Fruit fly (Drosophila melanogaster) whole organism: Measurements from ENCODE around the gene CG32631.

ENCODE experiments used
- CG8478 ChIP-seq: fragments of >200 bp; optimal IDR thresholded peaks from 2 replicates; lab custom pipeline; 2018; ENCODE audit warnings: inconsistent platforms
- Dll ChIP-seq: fragments of >200 bp; optimal IDR thresholded peaks from 2 replicates; lab custom pipeline; 2017
- EcR ChIP-seq, 2 experiments: fragments of >200 bp; optimal IDR thresholded peaks; 2 replicates each; lab custom pipeline; 2017; ENCODE audit warnings: missing biosample characterization in 2 of 2, missing genetic modification characterization in 2 of 2, missing genetic modification reagents in 2 of 2
- pan ChIP-seq: fragments of >200 bp; optimal IDR thresholded peaks from 2 replicates; lab custom pipeline; 2017
- psq ChIP-seq: fragments of >200 bp; optimal IDR thresholded peaks from 2 replicates; lab custom pipeline; 2017
- usp ChIP-seq: fragments of >200 bp; optimal IDR thresholded peaks from 2 replicates; lab custom pipeline; 2017; ENCODE audit warnings: missing biosample characterization, missing genetic modification characterization, mixed read lengths

The CG32631 gene

DNA sequence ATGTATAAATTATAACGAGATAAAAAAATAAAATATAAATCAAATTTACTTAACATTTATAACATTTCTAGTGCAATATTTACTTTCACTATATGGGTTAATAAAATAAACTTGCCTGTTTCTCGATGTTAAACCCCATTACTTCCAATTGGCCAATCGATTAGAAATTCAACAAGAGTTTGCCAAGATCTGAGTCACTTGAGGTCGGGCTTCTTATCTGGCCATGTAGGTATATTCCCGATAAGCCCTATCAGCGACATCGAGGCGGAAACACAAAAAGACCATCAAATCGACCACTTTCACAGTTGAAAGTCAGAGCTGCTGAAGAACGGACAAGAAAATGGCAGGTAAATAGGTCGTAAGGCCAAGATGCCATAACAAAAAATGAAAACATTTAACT, 5.1 kb downstream of the CG32631 start, which contains the start of gene CG32633:
CG32633 (plus strand) TSS at position 301 of the 400 bp plus-strand sequence.
- TF ChIP-seq CG8478 (lab: Kevin White, UChicago) (no peak), psq (lab: Kevin White, UChicago) (no peak), usp (no peak), pan (no peak), EcR (GFP tag; optimal IDR thresholded peaks at IDR 0.05; lab: Kevin White, UChicago) (no peak), Dll (lab: Kevin White, UChicago) (no peak)

DNA sequence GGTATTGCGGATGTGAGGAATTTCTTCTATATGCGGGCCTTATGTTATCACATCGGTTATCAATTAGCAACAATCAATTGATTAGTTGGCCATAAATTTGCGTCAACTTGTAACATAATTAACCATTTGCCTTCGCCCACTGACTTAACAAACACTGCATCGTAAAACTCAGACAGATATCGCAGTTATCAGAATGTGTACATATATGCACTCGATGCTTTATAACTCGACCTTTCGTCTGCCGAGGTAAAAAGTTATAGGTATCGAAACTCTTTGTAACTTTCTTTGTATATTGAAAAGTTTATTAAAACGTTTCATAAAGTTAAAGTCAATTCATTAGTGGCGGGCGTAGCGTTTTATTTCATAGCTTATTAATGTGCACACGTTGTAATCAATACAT, 6.8 kb downstream of the CG32631 start:
- TF ChIP-seq usp (no peak), CG8478 (lab: Kevin White, UChicago) (no peak), EcR (GFP tag; optimal IDR thresholded peaks at IDR 0.05; lab: Kevin White, UChicago) (no peak)

DNA sequence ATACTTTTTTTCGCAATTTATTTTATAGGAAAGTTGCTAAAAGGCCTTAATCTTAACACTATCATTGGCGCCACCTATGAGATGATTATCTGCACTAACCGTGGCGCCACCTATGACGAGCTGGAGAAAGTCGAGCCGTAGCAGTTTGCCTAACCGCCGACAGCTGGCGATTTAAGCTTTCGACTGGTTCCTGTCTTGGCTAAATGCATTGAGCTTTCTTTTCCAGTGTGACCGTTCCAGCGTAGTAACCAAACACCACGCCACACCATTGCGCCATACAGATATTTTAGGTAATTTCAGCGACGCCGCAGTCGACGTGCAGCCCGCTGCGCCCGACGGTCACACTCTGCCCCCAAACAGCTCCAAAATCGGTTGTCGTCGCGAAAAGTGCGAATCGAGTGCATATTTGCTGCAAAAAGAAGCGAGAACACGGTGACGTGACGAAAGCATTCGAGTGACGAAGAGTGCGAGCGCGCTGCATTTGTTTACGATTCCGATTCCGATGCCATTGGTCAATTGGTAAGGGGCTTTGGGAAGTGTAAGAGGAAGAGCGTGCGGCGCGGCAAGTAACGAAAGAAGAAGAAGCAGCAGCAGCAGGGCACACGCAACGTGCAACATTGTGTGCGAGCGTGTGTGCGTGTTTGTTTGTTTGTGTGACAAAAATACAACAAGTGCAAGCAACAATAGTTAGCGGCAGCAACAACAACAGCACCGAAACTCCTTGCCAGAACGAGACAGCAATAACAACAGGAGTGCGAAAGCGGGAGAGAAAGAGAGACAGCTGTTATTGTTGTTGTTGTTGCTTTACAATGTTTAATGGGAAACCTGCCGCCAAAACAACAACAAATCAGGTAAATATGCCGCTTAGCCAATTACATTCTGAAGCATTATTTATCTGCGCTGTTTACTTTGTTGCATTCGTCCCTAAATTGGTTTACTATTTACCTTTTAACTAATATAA, 7.5 kb downstream of the CG32631 start, which contains the start of the genes CG46311 and Tpst:
CG46311 (plus strand) TSS at position 341 of the 961 bp plus-strand sequence.
Tpst (plus strand) TSS at position 341 of the 961 bp plus-strand sequence.
- no peak for TF ChIP-seq EcR (GFP tag; optimal IDR thresholded peaks at IDR 0.05; lab: Kevin White, UChicago)
- TF ChIP-seq psq (lab: Kevin White, UChicago): no peak
- TF ChIP-seq usp: no peak
- TF ChIP-seq CG8478 (lab: Kevin White, UChicago): no peak
- TF ChIP-seq pan: no peak
- TF ChIP-seq Dll (lab: Kevin White, UChicago): no peak

DNA sequence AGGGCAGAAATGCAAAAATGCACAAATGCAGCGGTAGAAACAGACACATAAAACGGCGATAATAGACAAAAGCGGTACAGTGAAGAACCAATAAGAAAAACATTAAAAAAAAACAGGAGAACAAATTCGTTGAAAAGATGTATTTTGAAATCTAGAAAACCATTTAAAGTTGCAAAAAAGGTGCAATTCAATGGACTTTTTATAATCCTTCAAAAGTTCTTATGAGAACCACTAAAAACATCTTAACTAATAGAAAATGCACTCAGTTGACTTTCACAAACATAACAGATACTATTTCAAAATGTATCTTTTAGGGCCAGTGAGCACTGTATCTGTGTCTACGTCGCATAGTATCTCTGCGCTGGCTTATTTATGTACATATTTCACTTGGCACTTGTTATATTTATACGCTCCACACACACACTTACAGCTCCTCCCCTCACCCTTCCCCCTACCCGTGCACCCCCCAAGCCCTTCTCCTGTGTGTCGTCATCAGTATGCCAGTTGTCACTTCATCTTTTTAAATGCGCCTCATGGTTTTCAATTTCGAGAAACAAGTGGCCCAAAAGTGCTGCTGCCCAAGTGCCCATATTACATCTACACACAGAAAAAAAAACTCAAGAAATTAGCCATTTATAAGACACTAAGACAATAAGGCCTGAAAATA, 9.4 kb downstream of the CG32631 start:
- TF ChIP-seq psq (lab: Kevin White, UChicago) (no peak), Dll (lab: Kevin White, UChicago) (no peak), pan (no peak), usp (no peak), EcR (GFP tag; optimal IDR thresholded peaks at IDR 0.05; lab: Kevin White, UChicago) (no peak), CG8478 (lab: Kevin White, UChicago) (no peak)

DNA sequence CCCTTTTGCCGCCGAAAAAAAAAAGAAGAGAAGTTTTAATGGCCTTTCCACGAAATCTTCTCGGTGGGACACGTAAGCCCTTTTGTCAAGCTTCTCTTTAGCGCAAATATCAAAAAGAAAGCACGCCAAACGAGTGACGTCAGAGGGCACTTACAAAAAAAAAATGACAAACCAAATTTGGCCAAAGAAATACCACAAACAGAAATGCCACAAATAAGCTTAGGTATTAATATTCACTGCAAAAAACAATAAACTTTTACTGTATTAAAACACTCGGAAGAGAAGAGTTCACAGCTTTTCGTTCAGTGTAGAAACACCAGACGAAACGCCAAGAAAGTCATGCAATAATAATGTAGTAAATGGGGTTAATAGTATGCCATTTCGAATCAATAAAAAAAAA, 11.9 kb downstream of the CG32631 start:
- TF ChIP-seq CG8478 (lab: Kevin White, UChicago) (no peak), Dll (lab: Kevin White, UChicago) (no peak), pan (no peak)

DNA sequence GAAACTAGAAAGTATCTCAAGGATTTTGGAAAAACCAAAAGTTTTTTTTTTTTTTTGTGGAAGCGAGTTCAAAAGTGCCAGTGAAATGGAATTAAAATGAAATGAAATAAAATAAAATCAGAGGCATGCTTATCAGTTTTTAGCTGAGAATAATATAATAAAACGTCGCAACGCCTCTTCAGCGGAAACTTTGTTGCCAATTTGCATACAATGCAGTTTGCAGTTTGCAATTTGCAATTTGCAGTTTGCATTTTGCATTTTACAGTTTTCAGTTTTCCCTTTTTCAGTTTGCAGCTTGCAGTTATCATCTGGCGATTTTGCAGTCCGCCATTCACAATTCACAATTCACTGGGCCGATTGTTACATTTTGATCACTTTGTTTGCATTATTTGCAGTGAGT, 12.6 kb downstream of the CG32631 start:
- TF ChIP-seq usp (no peak), pan (no peak)

DNA sequence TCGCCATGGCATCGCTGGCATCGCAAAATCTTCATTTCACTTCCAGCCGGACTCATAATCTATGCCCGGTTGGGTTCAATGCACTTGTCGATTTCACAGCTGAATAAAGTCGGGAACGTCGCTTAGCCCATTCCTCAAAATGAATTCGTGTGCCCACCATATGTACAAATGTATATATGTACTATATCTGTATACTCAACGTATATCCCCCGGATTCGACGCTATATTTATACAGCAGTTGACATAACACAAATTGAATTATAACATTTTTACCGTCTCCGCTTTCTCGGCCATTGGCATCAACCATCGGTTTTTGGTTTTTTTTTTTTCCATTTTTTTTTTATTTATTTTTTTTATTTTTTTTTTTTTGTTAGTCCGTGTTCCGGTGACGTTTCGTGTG, 14.0 kb downstream of the CG32631 start:
- no peak for TF ChIP-seq pan
- TF ChIP-seq CG8478 (lab: Kevin White, UChicago): no peak
- no peak for TF ChIP-seq Dll (lab: Kevin White, UChicago)
- no peak for TF ChIP-seq EcR (GFP tag; optimal IDR thresholded peaks at IDR 0.05; lab: Kevin White, UChicago)
- no peak for TF ChIP-seq usp
- TF ChIP-seq psq (lab: Kevin White, UChicago): no peak

DNA sequence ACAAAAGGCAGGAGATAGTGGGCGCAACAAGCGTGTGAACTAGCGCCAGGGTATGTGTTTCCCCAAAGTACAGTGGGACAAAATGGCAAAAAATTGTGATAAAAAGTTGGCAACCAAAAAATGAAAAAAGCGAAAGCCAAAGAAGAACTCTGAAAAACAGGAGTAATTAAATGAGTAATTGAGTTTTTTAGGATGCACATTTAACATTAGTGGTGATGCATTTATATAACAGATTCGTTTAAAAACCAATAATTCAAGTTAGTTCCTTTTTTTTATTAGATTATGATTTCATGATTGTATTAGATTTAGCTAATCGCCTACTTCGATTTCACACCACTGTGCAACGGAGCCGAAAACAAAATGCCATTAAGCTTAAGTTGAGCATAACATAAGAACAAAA, 16.1 kb downstream of the CG32631 start:
- TF ChIP-seq EcR (GFP tag; optimal IDR thresholded peaks at IDR 0.05; lab: Kevin White, UChicago) (no peak), CG8478 (lab: Kevin White, UChicago) (no peak), pan (no peak), usp (no peak), Dll (lab: Kevin White, UChicago) (no peak), psq (lab: Kevin White, UChicago) (no peak)

DNA sequence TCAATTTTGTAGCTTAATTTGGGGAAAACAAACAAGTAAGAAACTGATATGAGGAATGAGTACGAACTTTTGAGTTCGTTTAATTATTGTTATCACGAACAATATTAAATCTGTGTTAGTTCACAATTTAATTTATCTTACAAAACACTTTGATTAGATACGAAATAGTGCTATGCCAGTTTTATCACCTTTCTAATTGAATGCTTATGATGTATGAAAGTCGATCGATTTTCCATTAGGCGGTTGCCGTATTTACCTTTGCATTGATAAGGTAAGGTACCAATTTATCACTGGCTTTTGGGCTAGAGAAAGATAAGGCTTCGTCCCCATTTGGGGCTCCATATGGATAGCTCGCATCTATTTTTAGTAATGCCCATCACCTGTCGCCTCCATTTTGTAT, 23.1 kb downstream of the CG32631 start:
- TF ChIP-seq EcR (GFP tag; optimal IDR thresholded peaks at IDR 0.05; lab: Kevin White, UChicago) (no peak), CG8478 (lab: Kevin White, UChicago) (no peak), usp (no peak), Dll (lab: Kevin White, UChicago) (no peak), psq (lab: Kevin White, UChicago) (no peak), pan (no peak)

DNA sequence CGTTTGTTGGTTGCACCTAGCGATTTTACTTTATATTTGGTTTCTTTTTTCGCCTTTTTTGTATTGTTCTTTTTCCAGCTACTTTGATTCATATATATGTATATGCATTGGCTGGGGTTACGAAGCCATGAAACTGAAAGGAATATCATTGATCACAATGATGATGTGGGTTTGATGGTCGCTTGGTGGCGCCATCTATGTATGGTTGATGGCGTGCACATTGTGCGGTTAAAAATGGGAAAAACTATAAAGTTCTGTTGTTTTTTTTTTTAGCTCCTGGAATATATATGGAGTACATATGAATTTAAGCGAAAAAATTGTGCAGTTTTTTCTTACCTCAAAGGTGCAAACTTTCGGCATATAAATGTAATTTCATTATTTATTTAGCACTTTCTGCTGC, 30.6 kb downstream of the CG32631 start:
- TF ChIP-seq pan: no peak
- TF ChIP-seq EcR (GFP tag; optimal IDR thresholded peaks at IDR 0.05; lab: Kevin White, UChicago): no peak
- TF ChIP-seq Dll (lab: Kevin White, UChicago): no peak
- TF ChIP-seq CG8478 (lab: Kevin White, UChicago): no peak

DNA sequence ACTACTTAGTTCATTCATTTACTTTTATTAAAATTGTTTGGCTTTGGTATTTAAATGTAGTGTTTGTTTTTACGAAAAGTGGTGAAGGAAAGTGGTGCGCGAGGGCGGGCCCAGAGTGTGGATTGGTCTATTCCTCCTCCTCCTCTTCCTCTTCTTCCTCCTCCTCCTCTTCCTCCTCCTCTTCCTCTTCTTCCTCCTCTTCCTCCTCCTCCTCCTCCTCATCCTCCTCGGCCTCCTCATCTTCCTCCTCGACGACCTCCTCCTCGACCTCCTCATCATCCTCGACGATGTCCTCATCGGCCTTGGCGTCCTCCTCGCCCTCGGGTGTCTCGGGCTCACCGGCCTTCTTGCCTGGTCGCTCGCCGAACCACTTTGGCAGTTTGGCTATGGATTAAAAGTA, 37.4 kb downstream of the CG32631 start:
- no peak for TF ChIP-seq Dll (lab: Kevin White, UChicago)
- no peak for TF ChIP-seq pan
- TF ChIP-seq CG8478 (lab: Kevin White, UChicago): no peak
- no peak for TF ChIP-seq usp
- no peak for TF ChIP-seq psq (lab: Kevin White, UChicago)
- TF ChIP-seq EcR (GFP tag; optimal IDR thresholded peaks at IDR 0.05; lab: Kevin White, UChicago): no peak

DNA sequence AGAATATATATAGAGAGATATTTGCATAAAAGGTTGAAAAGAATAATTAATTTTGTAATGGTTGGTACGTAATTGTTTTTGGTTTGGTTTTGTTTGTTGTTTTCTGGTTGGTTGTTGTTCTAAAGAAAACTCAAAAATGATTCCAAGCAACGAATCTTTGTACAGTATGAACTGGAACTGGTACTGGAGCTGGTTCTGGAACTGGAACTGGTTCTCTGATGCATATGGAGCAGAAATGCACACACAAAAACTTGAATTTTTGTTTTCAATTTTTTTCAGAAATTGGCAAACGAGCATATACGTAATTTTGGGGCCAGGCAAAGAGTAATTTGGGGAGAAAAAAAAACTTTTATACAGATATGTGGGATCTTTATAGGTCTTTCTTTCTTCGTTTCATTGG, 41.5 kb downstream of the CG32631 start:
- TF ChIP-seq CG8478 (lab: Kevin White, UChicago) (no peak), Dll (lab: Kevin White, UChicago) (no peak), EcR (GFP tag; optimal IDR thresholded peaks at IDR 0.05; lab: Kevin White, UChicago) (no peak), pan (no peak), psq (lab: Kevin White, UChicago) (no peak), usp (no peak)
